Fruit fly (Drosophila melanogaster) whole organism, embryonic: ENCODE data around the gene CG12477.

ENCODE experiments used
- Xrp1 ChIP-seq: fragments of 200-800 bp; sonication (Bioruptor generic); IDR thresholded peaks from 2 replicates; pipeline ENCODE4 v1.3.6; 2022; ENCODE audit warnings: missing biosample characterization, missing genetic modification characterization
- sima ChIP-seq: fragments of 200-800 bp; sonication (Bioruptor generic); optimal IDR thresholded peaks from 2 replicates; lab custom pipeline; 2016; ENCODE audit warnings: missing biosample characterization, missing genetic modification characterization

The CG12477 gene

DNA sequence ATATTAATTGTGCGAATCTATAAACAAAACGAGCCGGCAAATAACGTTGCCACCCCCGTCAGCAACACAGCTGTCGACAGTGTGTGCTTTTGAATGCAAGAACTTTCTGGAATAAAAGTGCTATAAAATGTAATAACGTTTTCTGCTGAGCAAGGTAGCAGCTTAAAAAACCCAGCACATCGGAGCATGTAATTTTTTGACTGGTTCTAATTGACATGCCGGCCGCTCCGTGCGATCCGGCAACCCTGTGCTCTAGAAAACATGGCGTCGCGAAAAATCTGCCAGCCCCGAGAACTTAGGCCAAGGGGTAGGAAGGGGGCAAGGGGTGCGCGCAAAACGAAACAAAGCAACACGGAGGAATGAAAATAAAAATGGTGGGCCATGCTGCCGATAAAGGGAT lies 50.9 kb downstream of the CG12477 start (continued):
- TF ChIP-seq Xrp1 (GFP tag; lab: Robert Waterston, UW) (0 out of 2 replicates have a peak, but pooled peaks have one; percentile 26), sima (GFP tag; lab: Kevin White, UChicago) (no peak)
